Worm (Caenorhabditis elegans) whole organism, midembryonic: ENCODE data around the gene C10C6.3.

Experiments
- T22C8.4 ChIP-seq: fragments of 200-800 bp; sonication (Bioruptor generic); IDR thresholded peaks from 2 replicates; pipeline ENCODE4 v1.3.6; 2022; ENCODE audit warnings: missing genetic modification characterization, missing compliant biosample characterization
- ztf-23 ChIP-seq: fragments of 200-800 bp; sonication (Bioruptor generic); IDR thresholded peaks from 2 replicates; pipeline ENCODE4 v1.3.6; 2022; ENCODE audit warnings: missing genetic modification reagents, missing genetic modification characterization, missing compliant biosample characterization

DNA sequence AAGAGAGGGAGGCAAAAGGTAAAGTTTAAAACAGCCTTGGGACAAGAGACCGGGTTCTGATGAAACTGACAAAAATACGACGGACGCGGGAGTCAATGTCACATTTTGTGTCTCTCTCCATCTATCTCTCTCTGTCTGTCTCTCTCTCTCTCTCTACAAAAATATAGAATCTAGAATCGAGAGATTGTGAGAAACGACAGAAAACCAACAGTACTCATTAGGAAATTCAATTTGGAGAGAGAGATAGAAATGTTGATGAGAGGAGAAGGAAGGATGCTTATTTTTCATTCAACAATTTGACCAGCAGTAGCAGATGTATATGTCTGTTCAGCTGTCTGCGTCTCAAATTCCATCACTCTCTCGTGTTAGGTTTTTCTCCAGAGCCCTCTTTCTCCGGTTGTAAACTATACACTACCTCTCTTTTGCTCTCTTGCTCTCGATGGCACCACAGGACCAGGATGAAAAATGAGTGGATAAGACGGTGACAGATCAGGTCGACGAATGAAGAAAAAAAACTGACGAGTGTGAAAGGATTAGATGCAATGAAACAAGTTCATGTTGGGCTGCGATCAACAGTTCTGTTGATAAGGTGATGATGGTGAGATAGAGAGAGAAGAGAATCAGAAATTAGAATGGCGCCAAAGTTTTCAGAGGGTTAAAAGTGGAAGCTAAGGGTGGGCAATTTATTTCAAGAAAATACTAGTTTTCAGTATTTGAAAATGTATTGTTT lies 24.8 kb upstream of the C10C6.3 start:
- TF ChIP-seq T22C8.4 (GFP tag; lab: Robert Waterston, UW) (no peak), ztf-23 (GFP tag; lab: Robert Waterston, UW) (no peak)
